Worm (Caenorhabditis elegans): ENCODE results near the gene F55E10.2.

Gene F55E10.2

DNA sequence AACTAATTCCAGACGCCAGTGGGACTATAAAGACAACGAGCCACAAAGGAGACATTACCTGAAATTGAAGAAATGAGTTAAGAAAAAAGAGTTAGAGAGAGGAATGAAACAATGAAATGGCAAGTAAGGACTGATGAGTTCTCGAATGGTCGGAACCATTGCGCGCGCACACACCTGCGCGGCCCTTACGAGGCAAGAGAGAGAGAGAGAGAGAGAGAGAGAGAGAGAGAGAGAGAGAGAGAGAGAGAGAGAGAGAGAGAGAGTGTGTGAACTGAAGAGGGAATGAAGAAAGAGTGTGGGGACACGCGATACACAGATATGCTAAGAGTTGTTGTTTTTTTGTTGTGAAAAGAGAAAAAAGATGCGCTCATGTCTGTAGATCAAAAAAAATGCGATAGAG is 14.1 kb upstream of the F55E10.2 start, which contains the start of gene R09F10.8:
Gene R09F10.8, minus strand, starts transcription at position 58 of the 400 bp plus-strand sequence.
- TF ChIP-seq elt-1 (tag; optimal IDR thresholded peaks at IDR 0.05; ENCODE audit: borderline replicate concordance, insufficient read depth) = no peak
- no peak for TF ChIP-seq lin-32 (GFP tag; optimal IDR thresholded peaks at IDR 0.05)
- TF ChIP-seq nhr-237 (tag; optimal IDR thresholded peaks at IDR 0.05) = no peak
- no peak for TF ChIP-seq nhr-2 (tag; optimal IDR thresholded peaks at IDR 0.05)
- no peak for TF ChIP-seq drap-1 (GFP tag; optimal IDR thresholded peaks at IDR 0.05)
- no peak for TF ChIP-seq bed-3 (GFP tag; optimal IDR thresholded peaks at IDR 0.05)
- TF ChIP-seq hlh-1 (tag; optimal IDR thresholded peaks at IDR 0.05) = no peak
- no peak for TF ChIP-seq mab-5 (tag; optimal IDR thresholded peaks at IDR 0.05)
- no peak for TF ChIP-seq nhr-76 (tag; optimal IDR thresholded peaks at IDR 0.05)

- TF ChIP-seq pha-4 (tag; optimal IDR thresholded peaks at IDR 0.05) (no peak), ceh-43 (GFP tag; optimal IDR thresholded peaks at IDR 0.05) (no peak), lsy-2 (tag; optimal IDR thresholded peaks at IDR 0.05) (no peak)
Observed at ce11 chrX:8327800-8328199, 12.7 kb upstream of the F55E10.2 start, which contains the start of gene F55E10.4. Gene F55E10.4 (minus strand): TSS chrX:8327900.

DNA sequence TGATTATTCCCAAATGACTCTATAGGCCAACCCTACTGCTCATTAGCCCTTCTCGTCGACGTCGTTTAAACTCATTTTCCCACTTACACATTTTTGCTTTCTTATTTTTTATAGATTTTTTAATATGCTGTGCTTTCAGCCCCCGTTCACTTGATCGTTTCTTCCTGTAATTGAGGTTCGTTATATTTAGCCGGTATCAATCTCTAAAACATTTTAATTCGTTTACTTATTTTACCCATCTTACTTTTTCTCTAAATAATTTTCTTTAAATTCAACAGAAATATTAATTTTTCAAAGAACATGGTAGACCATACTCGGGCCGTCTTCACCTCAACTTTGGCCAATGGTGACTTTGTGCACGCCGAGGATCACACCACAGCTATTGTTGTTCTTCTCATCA is 1.2 kb downstream of the F55E10.2 start, which contains the start of gene F55E10.1:
Gene F55E10.1, plus strand, starts transcription at position 301 of the 400 bp plus-strand sequence.
- no peak for TF ChIP-seq lin-13 (tag; optimal IDR thresholded peaks at IDR 0.05)
- TF ChIP-seq nhr-2 (tag; optimal IDR thresholded peaks at IDR 0.05) = no peak
- no peak for TF ChIP-seq tbx-8 (GFP tag; optimal IDR thresholded peaks at IDR 0.05)
- TF ChIP-seq drap-1 (GFP tag; optimal IDR thresholded peaks at IDR 0.05) = no peak
- TF ChIP-seq lin-32 (GFP tag; optimal IDR thresholded peaks at IDR 0.05) = no peak
- TF ChIP-seq sem-2 (GFP tag; optimal IDR thresholded peaks at IDR 0.05) = no peak
- no peak for TF ChIP-seq sptf-1 (tag; optimal IDR thresholded peaks at IDR 0.05)
- no peak for TF ChIP-seq ham-2 (GFP tag; optimal IDR thresholded peaks at IDR 0.05)
- TF ChIP-seq unc-39 (tag; optimal IDR thresholded peaks at IDR 0.05) = no peak
- TF ChIP-seq elt-1 (tag; optimal IDR thresholded peaks at IDR 0.05; ENCODE audit: borderline replicate concordance, insufficient read depth) = no peak
- TF ChIP-seq flh-1 (GFP tag; optimal IDR thresholded peaks at IDR 0.05) = no peak
- no peak for TF ChIP-seq mep-1 (tag; optimal IDR thresholded peaks at IDR 0.05)
- no peak for TF ChIP-seq mls-2 (tag; optimal IDR thresholded peaks at IDR 0.05)
- TF ChIP-seq blmp-1 (tag; optimal IDR thresholded peaks at IDR 0.05) = no peak
- TF ChIP-seq nhr-237 (tag; optimal IDR thresholded peaks at IDR 0.05) = no peak
- TF ChIP-seq bed-3 (GFP tag; optimal IDR thresholded peaks at IDR 0.05) = no peak
- no peak for TF ChIP-seq lsy-2 (tag; optimal IDR thresholded peaks at IDR 0.05)
- TF ChIP-seq hlh-1 (tag; optimal IDR thresholded peaks at IDR 0.05) = no peak
- TF ChIP-seq pha-4 (tag; optimal IDR thresholded peaks at IDR 0.05) = no peak

ce11 chrX:8346248-8346647 is 5.8 kb downstream of the F55E10.2 start, which contains the start of gene drd-5:
Gene drd-5 (minus strand): TSS chrX:8346348.
- TF ChIP-seq M03D4.4 (tag; optimal IDR thresholded peaks at IDR 0.05) (no peak), pha-4 (tag; optimal IDR thresholded peaks at IDR 0.05) (no peak), bed-3 (GFP tag; optimal IDR thresholded peaks at IDR 0.05) (no peak), mab-5 (tag; optimal IDR thresholded peaks at IDR 0.05) (no peak), mls-2 (tag; optimal IDR thresholded peaks at IDR 0.05) (no peak), ceh-43 (GFP tag; optimal IDR thresholded peaks at IDR 0.05) (no peak), lin-13 (tag; optimal IDR thresholded peaks at IDR 0.05) (no peak), nhr-76 (tag; optimal IDR thresholded peaks at IDR 0.05) (no peak), blmp-1 (tag; optimal IDR thresholded peaks at IDR 0.05) (no peak), nhr-28 (tag; optimal IDR thresholded peaks at IDR 0.05) (no peak), snpc-4 (tag; optimal IDR thresholded peaks at IDR 0.05) (no peak)

- TF ChIP-seq ceh-39 (tag; optimal IDR thresholded peaks at IDR 0.05) (no peak), ztf-11 (tag; optimal IDR thresholded peaks at IDR 0.05) (no peak), hlh-1 (tag; optimal IDR thresholded peaks at IDR 0.05) (no peak), tbx-8 (GFP tag; optimal IDR thresholded peaks at IDR 0.05) (no peak), unc-120 (tag; optimal IDR thresholded peaks at IDR 0.05; ENCODE audit: poor library complexity, severe bottlenecking) (no peak), ceh-83 (GFP tag; optimal IDR thresholded peaks at IDR 0.05) (no peak), lin-13 (tag; optimal IDR thresholded peaks at IDR 0.05) (no peak), mab-5 (tag; optimal IDR thresholded peaks at IDR 0.05) (no peak), cnd-1 (tag; optimal IDR thresholded peaks at IDR 0.05) (no peak), sptf-1 (tag; optimal IDR thresholded peaks at IDR 0.05) (no peak), mep-1 (tag; optimal IDR thresholded peaks at IDR 0.05) (no peak), nhr-237 (tag; optimal IDR thresholded peaks at IDR 0.05) (no peak), zip-8 (tag; optimal IDR thresholded peaks at IDR 0.05) (no peak), ceh-43 (GFP tag; optimal IDR thresholded peaks at IDR 0.05) (no peak)
Observed at ce11 chrX:8350984-8351383, 10.5 kb downstream of the F55E10.2 start, which contains the start of gene npr-28. Gene npr-28 (minus strand): TSS chrX:8351084.

Data from whole organism, mixed stage, embryonic.